Fruit fly (Drosophila melanogaster): Measurements from ENCODE around the gene CG32987.

CG32987 gene

dm6 chr2L:8897954-8898713 lies 34.5 kb downstream of the CG32987 start (continued):
- TF ChIP-seq H15 (GFP tag; IDR thresholded peaks at IDR 0.05) = no peak
- TF ChIP-seq chn (GFP tag; optimal IDR thresholded peaks at IDR 0.05) = no peak
- TF ChIP-seq tx (GFP tag; optimal IDR thresholded peaks at IDR 0.05) = no peak
- TF ChIP-seq CG17802 (tag; optimal IDR thresholded peaks at IDR 0.05) = no peak
- TF ChIP-seq D19B (GFP tag; optimal IDR thresholded peaks at IDR 0.05) = peak; percentile 25
- TF ChIP-seq sna (GFP tag; IDR thresholded peaks at IDR 0.05; ENCODE audit: partially characterized antibody) = no peak
- TF ChIP-seq ind (GFP tag; optimal IDR thresholded peaks at IDR 0.05) = peak; percentile 33
- no peak for TF ChIP-seq Side (GFP tag; optimal IDR thresholded peaks at IDR 0.05)
- peak; percentile 11 for TF ChIP-seq Dip3 (GFP tag; optimal IDR thresholded peaks at IDR 0.05)
- peak; percentile 93 for TF ChIP-seq CG3163 (GFP tag; optimal IDR thresholded peaks at IDR 0.05)
- no peak for TF ChIP-seq B-H1 (GFP tag; IDR thresholded peaks at IDR 0.05)
- peak; percentile 43 for TF ChIP-seq odd (GFP tag; optimal IDR thresholded peaks at IDR 0.05)
- TF ChIP-seq sr (GFP tag; IDR thresholded peaks at IDR 0.05) = no peak
- TF ChIP-seq hbn (GFP tag; IDR thresholded peaks at IDR 0.05; ENCODE audit: partially characterized antibody) = no peak
- peak; percentile 39 for TF ChIP-seq CG12219 (GFP tag; optimal IDR thresholded peaks at IDR 0.05)
- TF ChIP-seq gfzf (GFP tag; optimal IDR thresholded peaks at IDR 0.05) = no peak
- TF ChIP-seq CG9727 (GFP tag; optimal IDR thresholded peaks at IDR 0.05) = peak; percentile 29
- TF ChIP-seq D19A (tag; optimal IDR thresholded peaks at IDR 0.05) = peak; percentile 54
- 0 out of 2 replicates have a peak, but pooled peaks have one; percentile 4 for TF ChIP-seq NFAT (GFP tag; IDR thresholded peaks at IDR 0.05)
- TF ChIP-seq CG4617 (GFP tag; optimal IDR thresholded peaks at IDR 0.05; ENCODE audit: borderline replicate concordance) = no peak
- TF ChIP-seq CG34422 (GFP tag; IDR thresholded peaks at IDR 0.05) = peak; percentile 22; the same call in 1 of the 3 replicates
- peak; percentile 19 for TF ChIP-seq gcm (GFP tag; optimal IDR thresholded peaks at IDR 0.05)
- TF ChIP-seq kay (GFP tag; optimal IDR thresholded peaks at IDR 0.05) = no peak
- peak; percentile 48 for TF ChIP-seq Nf-YC (tag; optimal IDR thresholded peaks at IDR 0.05)
- TF ChIP-seq CG11456 (GFP tag; IDR thresholded peaks at IDR 0.05) = no peak
- no peak for TF ChIP-seq ase (GFP tag; IDR thresholded peaks at IDR 0.05)
- no peak for TF ChIP-seq Dip2 (GFP tag; IDR thresholded peaks at IDR 0.05)
- peak; percentile 53 for TF ChIP-seq CG12659 (GFP tag; optimal IDR thresholded peaks at IDR 0.05)
- no peak for TF ChIP-seq vfl (GFP tag; optimal IDR thresholded peaks at IDR 0.05)
- no peak for TF ChIP-seq Dbx (GFP tag; IDR thresholded peaks at IDR 0.05)
- no peak for TF ChIP-seq disco-r (GFP tag; optimal IDR thresholded peaks at IDR 0.05)
- TF ChIP-seq CG4820 (GFP tag; optimal IDR thresholded peaks at IDR 0.05) = no peak
- TF ChIP-seq CG8290 (GFP tag; optimal IDR thresholded peaks at IDR 0.05) = no peak
- peak in 1 of 2 experiments; percentile 15 for TF ChIP-seq CG8290 (tag; optimal IDR thresholded peaks at IDR 0.05)
- peak; percentile 49 for TF ChIP-seq CG17359 (tag; optimal IDR thresholded peaks at IDR 0.05)
- peak; percentile 69 for TF ChIP-seq Meics (GFP tag; optimal IDR thresholded peaks at IDR 0.05)
- no peak for TF ChIP-seq abd-A (tag; optimal IDR thresholded peaks at IDR 0.05)
- no peak for TF ChIP-seq CG12744 (GFP tag; optimal IDR thresholded peaks at IDR 0.05)
- no peak for TF ChIP-seq YL-1 (GFP tag; optimal IDR thresholded peaks at IDR 0.05)
- 0 out of 2 replicates have a peak, but pooled peaks have one; percentile 7 for TF ChIP-seq ranshi (GFP tag; IDR thresholded peaks at IDR 0.05)
- TF ChIP-seq CG32767 (GFP tag; IDR thresholded peaks at IDR 0.05) = no peak
- TF ChIP-seq Xbp1 (GFP tag; optimal IDR thresholded peaks at IDR 0.05) = peak; percentile 25
- peak; percentile 60 for TF ChIP-seq CG31441 (GFP tag; IDR thresholded peaks at IDR 0.05)
- TF ChIP-seq bcd (GFP tag; optimal IDR thresholded peaks at IDR 0.05) = peak; percentile 54
- no peak for TF ChIP-seq CG12071 (GFP tag; optimal IDR thresholded peaks at IDR 0.05)
- peak; percentile 51 for TF ChIP-seq CG7556 (GFP tag; optimal IDR thresholded peaks at IDR 0.05)
- peak; percentile 57 for TF ChIP-seq tap (tag; optimal IDR thresholded peaks at IDR 0.05)
- no peak for TF ChIP-seq CG2129 (GFP tag; IDR thresholded peaks at IDR 0.05; ENCODE audit: partially characterized antibody)
- TF ChIP-seq CG31224 (GFP tag; IDR thresholded peaks at IDR 0.05) = peak; percentile 21; the same call in 1 of the 2 replicates
- no peak for TF ChIP-seq CG14860 (GFP tag; IDR thresholded peaks at IDR 0.05; ENCODE audit: partially characterized antibody)

Measured in whole organism, embryonic.